Fruit fly (Drosophila melanogaster): Measurements from ENCODE around the gene RpS13.

RpS13 gene

DNA sequence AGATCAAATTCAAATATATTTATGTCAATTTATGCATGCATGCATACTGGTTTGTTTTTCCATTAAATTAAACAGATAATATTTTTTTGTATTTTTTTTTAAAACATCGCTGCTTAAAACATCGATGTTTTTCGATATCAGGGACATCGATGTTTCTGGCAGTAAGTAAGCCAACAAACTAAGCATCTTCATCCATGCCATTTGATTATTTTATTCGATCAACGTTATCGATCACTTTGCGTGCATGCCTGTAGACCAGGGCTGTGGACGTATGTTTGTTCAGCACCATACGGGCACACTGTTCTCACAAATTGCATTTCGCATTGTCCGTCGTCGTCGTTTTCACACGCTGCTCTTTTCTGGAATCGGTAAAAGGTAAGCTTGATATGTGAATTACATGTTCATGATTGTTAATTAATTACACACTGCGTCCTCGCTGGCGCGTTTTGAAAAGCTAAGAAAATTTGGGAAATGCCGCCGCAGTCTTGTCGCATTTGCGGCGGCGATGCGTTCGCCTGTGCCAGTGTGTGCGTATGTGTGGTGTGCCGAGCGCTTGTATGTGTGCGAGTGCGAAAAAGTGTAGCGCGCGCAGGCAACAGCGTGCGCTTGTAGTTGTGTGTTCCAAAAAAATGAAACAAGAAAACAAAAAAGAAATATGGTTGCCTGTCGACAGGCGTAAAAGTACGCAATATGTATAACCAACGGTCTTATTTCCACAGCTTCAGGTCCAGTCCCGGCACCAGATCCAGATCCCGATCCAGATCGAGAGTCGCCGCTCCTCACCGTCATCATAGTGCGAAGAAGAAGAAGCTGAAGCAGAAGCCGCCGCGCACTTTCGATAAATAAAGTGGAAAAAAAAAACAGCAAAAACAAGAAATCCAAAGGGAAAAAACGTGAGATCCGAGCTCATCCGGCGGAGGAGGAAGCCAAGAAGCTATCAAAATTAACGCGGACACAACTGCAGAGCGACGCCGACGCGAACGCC lies 39.1 kb upstream of the RpS13 start, which contains the start of gene emb (continued):
- TF ChIP-seq Antp (GFP tag; optimal IDR thresholded peaks at IDR 0.05) (peak; percentile 59), aop (GFP tag; IDR thresholded peaks at IDR 0.05) (0 out of 2 replicates have a peak, but pooled peaks have one; percentile 30), Dfd (GFP tag; optimal IDR thresholded peaks at IDR 0.05) (no peak), nerfin-1 (tag; optimal IDR thresholded peaks at IDR 0.05) (peak; percentile 89), Dref (GFP tag; IDR thresholded peaks at IDR 0.05) (peak; percentile 99), CG13287 (GFP tag; IDR thresholded peaks at IDR 0.05; ENCODE audit: partially characterized antibody) (peak; percentile 93), Dp (GFP tag; optimal IDR thresholded peaks at IDR 0.05) (peak; percentile 65), CG2202 (tag; optimal IDR thresholded peaks at IDR 0.05) (peak; percentile 11), zen2 (GFP tag; IDR thresholded peaks at IDR 0.05; ENCODE audit: partially characterized antibody) (peak; percentile 93), sisA (GFP tag; IDR thresholded peaks at IDR 0.05) (no peak), Ptx1 (GFP tag; IDR thresholded peaks at IDR 0.05) (0 out of 2 replicates have a peak, but pooled peaks have one; percentile 2), CG17912 (GFP tag; optimal IDR thresholded peaks at IDR 0.05) (no peak), Trl (optimal IDR thresholded peaks at IDR 0.05) (no peak), Trl (GFP tag; optimal IDR thresholded peaks at IDR 0.05) (peak; percentile 50), Hsf (GFP tag; optimal IDR thresholded peaks at IDR 0.05) (peak; percentile 40), CG32532 (GFP tag; IDR thresholded peaks at IDR 0.05) (peak; percentile 39; the same call in 1 of the 2 replicates), CG9437 (GFP tag; optimal IDR thresholded peaks at IDR 0.05) (peak; percentile 68), crp (GFP tag; optimal IDR thresholded peaks at IDR 0.05) (peak in 1 of 2 experiments; percentile 21), CG9727 (GFP tag; optimal IDR thresholded peaks at IDR 0.05) (peak; percentile 66), CG13775 (GFP tag; optimal IDR thresholded peaks at IDR 0.05) (peak; percentile 55), CG12155 (GFP tag; optimal IDR thresholded peaks at IDR 0.05) (peak; percentile 28), Eip74EF (GFP tag; optimal IDR thresholded peaks at IDR 0.05) (no peak), jing (GFP tag; optimal IDR thresholded peaks at IDR 0.05) (no peak), slou (GFP tag; optimal IDR thresholded peaks at IDR 0.05) (peak; percentile 2), hkb (optimal IDR thresholded peaks at IDR 0.05) (no peak), hkb (GFP tag; IDR thresholded peaks at IDR 0.05) (no peak), Scr (GFP tag; IDR thresholded peaks at IDR 0.05; ENCODE audit: partially characterized antibody) (peak; percentile 94), CG14014 (GFP tag; IDR thresholded peaks at IDR 0.05) (0 out of 2 replicates have a peak, but pooled peaks have one; percentile 19), gcm (GFP tag; optimal IDR thresholded peaks at IDR 0.05) (no peak), gfzf (GFP tag; optimal IDR thresholded peaks at IDR 0.05) (peak; percentile 69), CkIIα-i1 (GFP tag; IDR thresholded peaks at IDR 0.05) (no peak), Fer2 (tag; optimal IDR thresholded peaks at IDR 0.05) (no peak), CG4360 (GFP tag; IDR thresholded peaks at IDR 0.05) (no peak), peb (GFP tag; IDR thresholded peaks at IDR 0.05) (no peak), CG17361 (GFP tag; IDR thresholded peaks at IDR 0.05) (peak; percentile 66; the same call in 2 of the 3 replicates), nau (GFP tag; optimal IDR thresholded peaks at IDR 0.05) (no peak), zf30C (GFP tag; optimal IDR thresholded peaks at IDR 0.05) (no peak), CG6175 (GFP tag; IDR thresholded peaks at IDR 0.05) (no peak), CG34422 (GFP tag; IDR thresholded peaks at IDR 0.05) (peak; percentile 79; the same call in 1 of the 3 replicates), HLH4C (GFP tag; IDR thresholded peaks at IDR 0.05; ENCODE audit: partially characterized antibody) (peak; percentile 100), ash1 (GFP tag; optimal IDR thresholded peaks at IDR 0.05) (no peak), bbx (GFP tag; IDR thresholded peaks at IDR 0.05; ENCODE audit: partially characterized antibody) (peak; percentile 96), CG8089 (GFP tag; optimal IDR thresholded peaks at IDR 0.05) (peak; percentile 43), CG10366 (GFP tag; IDR thresholded peaks at IDR 0.05) (peak; percentile 31; the same call in 1 of the 2 replicates), CG2712 (tag; optimal IDR thresholded peaks at IDR 0.05) (peak; percentile 68), Chrac-16 (GFP tag; optimal IDR thresholded peaks at IDR 0.05) (peak; percentile 56), YL-1 (GFP tag; optimal IDR thresholded peaks at IDR 0.05) (peak; percentile 85), CG11504 (tag; optimal IDR thresholded peaks at IDR 0.05) (no peak)

All from whole organism, embryonic.